Worm (Caenorhabditis elegans) whole organism, late embryonic: ENCODE data around the gene fat-7.

Source experiments
- K02D7.2 ChIP-seq: sonication (generic microtip); optimal IDR thresholded peaks from 2 replicates; lab custom pipeline; 2017; ENCODE audit warnings: mild to moderate bottlenecking, missing genetic modification characterization, missing compliant biosample characterization
- ahr-1 ChIP-seq: sonication (generic microtip); optimal IDR thresholded peaks from 2 replicates; lab custom pipeline; 2016; ENCODE audit warnings: missing genetic modification characterization, missing compliant biosample characterization
- ama-1 ChIP-seq: fragments of 150-350 bp; optimal IDR thresholded peaks from 2 replicates; lab custom pipeline; 2014
- ceh-2 ChIP-seq: sonication (generic microtip); optimal IDR thresholded peaks from 2 replicates; lab custom pipeline; 2016; ENCODE audit warnings: missing genotype, missing genetic modification characterization, missing compliant biosample characterization
- elt-4 ChIP-seq: sonication (generic microtip); optimal IDR thresholded peaks from 2 replicates; lab custom pipeline; 2016; ENCODE audit warnings: missing genetic modification characterization, missing compliant biosample characterization
- fax-1 ChIP-seq: sonication (generic microtip); optimal IDR thresholded peaks from 2 replicates; lab custom pipeline; 2016; ENCODE audit warnings: missing genotype, missing genetic modification characterization, missing compliant biosample characterization
- fkh-10 ChIP-seq: fragments of 150-350 bp; optimal IDR thresholded peaks from 2 replicates; lab custom pipeline; 2014; ENCODE audit warnings: missing biosample characterization, missing genetic modification reagents, missing genetic modification characterization
- hlh-30 ChIP-seq: sonication (generic microtip); optimal IDR thresholded peaks from 2 replicates; lab custom pipeline; 2017; ENCODE audit warnings: antibody characterized with exemption, missing genetic modification characterization, missing compliant biosample characterization; ENCODE audit not compliant: insufficient read depth
- nfya-1 ChIP-seq: sonication (generic microtip); optimal IDR thresholded peaks from 2 replicates; lab custom pipeline; 2017; ENCODE audit warnings: missing genetic modification characterization, mild to moderate bottlenecking, missing compliant biosample characterization, antibody characterized with exemption, moderate library complexity
- nhr-232 ChIP-seq: sonication (generic microtip); optimal IDR thresholded peaks from 2 replicates; lab custom pipeline; 2016; ENCODE audit warnings: missing genetic modification characterization, missing compliant biosample characterization
- pha-2 ChIP-seq: sonication (generic microtip); optimal IDR thresholded peaks from 2 replicates; lab custom pipeline; 2017; ENCODE audit warnings: mild to moderate bottlenecking, missing genetic modification characterization, missing compliant biosample characterization
- pha-4 ChIP-seq: fragments of 150-350 bp; optimal IDR thresholded peaks from 2 replicates; lab custom pipeline; 2018; ENCODE audit warnings: missing biosample characterization, missing genetic modification reagents, missing genetic modification characterization
- pqm-1 ChIP-seq: sonication (generic microtip); optimal IDR thresholded peaks from 2 replicates; lab custom pipeline; 2016; ENCODE audit warnings: missing genetic modification characterization, missing compliant biosample characterization
- tbx-2 ChIP-seq: sonication (generic microtip); optimal IDR thresholded peaks from 2 replicates; lab custom pipeline; 2016; ENCODE audit warnings: missing genetic modification characterization, missing compliant biosample characterization

- no peak for TF ChIP-seq nhr-232 (tag; lab: Kevin White, UChicago)
- TF ChIP-seq hlh-30: no peak
- no peak for TF ChIP-seq tbx-2 (tag; lab: Kevin White, UChicago)
- no peak for TF ChIP-seq pqm-1 (tag; lab: Kevin White, UChicago)
- TF ChIP-seq nfya-1 (tag; lab: Kevin White, UChicago): no peak
- TF ChIP-seq pha-4 (tag; lab: Kevin White, UChicago): no peak
- no peak for TF ChIP-seq fkh-10
- TF ChIP-seq fax-1: no peak
- TF ChIP-seq ahr-1 (tag; lab: Kevin White, UChicago): no peak
- no peak for TF ChIP-seq K02D7.2 (tag; lab: Kevin White, UChicago)
- TF ChIP-seq ceh-2 (tag; lab: Kevin White, UChicago): no peak
- no peak for TF ChIP-seq pha-2 (tag; lab: Kevin White, UChicago)
- TF ChIP-seq elt-4 (tag; lab: Kevin White, UChicago): no peak
- no peak for TF ChIP-seq ama-1 (lab: Kevin White, UChicago)
Measured at ce11 chrV:7118796-7119195, 34.1 kb downstream of the fat-7 start, which contains the start of gene srx-33.
